Worm (Caenorhabditis elegans): ENCODE measurements around the gene F54D12.7.

Gene F54D12.7

DNA sequence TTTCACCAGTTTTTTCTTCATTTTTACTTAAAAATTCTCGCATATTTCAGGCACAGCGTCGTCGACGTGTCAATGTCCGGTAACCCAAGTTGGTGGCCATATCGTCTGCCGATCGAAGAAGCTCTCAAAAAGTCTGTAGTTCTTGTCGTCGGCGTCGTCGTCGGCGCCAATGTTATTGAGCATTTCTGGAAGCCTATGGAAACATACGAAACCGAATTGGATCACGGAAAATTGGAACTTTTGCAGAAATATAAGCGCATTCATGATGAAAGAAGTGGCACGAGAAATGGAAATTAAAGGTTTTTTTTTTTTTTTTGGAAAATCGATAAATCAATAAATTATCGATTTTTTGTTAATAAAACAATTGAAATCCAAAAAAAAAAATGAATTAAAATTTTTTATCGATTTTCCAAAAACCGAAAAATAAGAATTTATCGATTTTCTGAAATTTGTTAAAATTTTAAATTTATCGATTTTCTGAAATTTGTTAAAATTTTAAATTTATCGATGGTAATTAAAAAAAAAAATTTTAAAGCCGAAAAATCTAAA lies 27.3 kb upstream of the F54D12.7 start, which contains the start of gene alkb-1:
alkb-1 (plus strand) TSS at position 51 of the 549 bp plus-strand sequence.
- TF ChIP-seq mec-3 (tag; optimal IDR thresholded peaks at IDR 0.05; ENCODE audit: borderline replicate concordance) (no peak), ceh-2 (tag; optimal IDR thresholded peaks at IDR 0.05) (no peak), ttx-3 (tag; optimal IDR thresholded peaks at IDR 0.05) (no peak), K09A11.1 (tag; optimal IDR thresholded peaks at IDR 0.05; ENCODE audit: insufficient read depth) (no peak), ceh-24 (tag; optimal IDR thresholded peaks at IDR 0.05) (no peak), sox-4 (tag; optimal IDR thresholded peaks at IDR 0.05) (no peak), dve-1 (tag; optimal IDR thresholded peaks at IDR 0.05) (no peak), dmd-4 (tag; optimal IDR thresholded peaks at IDR 0.05; ENCODE audit: borderline replicate concordance) (no peak), F13H6.1 (tag; optimal IDR thresholded peaks at IDR 0.05) (no peak)

DNA sequence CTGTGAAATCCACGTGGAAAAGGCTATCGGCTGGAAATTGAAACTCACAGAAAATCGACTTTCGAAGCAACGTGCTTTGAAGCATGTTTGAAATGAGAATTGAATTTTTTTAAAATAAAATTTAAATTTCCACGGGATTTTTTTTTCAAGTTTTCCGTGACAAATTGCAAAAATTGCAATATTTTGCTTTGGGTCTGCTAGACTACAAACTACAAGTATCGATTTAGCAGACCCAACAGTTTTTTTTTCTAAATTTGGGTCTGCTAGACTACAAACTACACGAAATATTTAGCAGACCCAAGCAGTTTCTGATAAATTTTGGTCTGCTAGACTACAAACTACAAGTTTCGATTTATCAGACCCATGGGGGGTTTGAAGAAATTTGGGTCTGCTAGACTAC lies 26.2 kb upstream of the F54D12.7 start, which contains the start of gene Y51H7C.9:
Y51H7C.9 (minus strand) TSS at position 101 of the 400 bp plus-strand sequence.
- TF ChIP-seq gmeb-2 (tag; optimal IDR thresholded peaks at IDR 0.05) (no peak), ceh-24 (tag; optimal IDR thresholded peaks at IDR 0.05) (no peak), madf-2 (tag; optimal IDR thresholded peaks at IDR 0.05) (no peak), tbx-7 (tag; optimal IDR thresholded peaks at IDR 0.05) (no peak), odd-2 (tag; optimal IDR thresholded peaks at IDR 0.05) (no peak), ttx-3 (tag; optimal IDR thresholded peaks at IDR 0.05) (no peak), fkh-10 (GFP tag; optimal IDR thresholded peaks at IDR 0.05) (no peak), hlh-8 (tag; optimal IDR thresholded peaks at IDR 0.05) (no peak), ceh-31 (tag; optimal IDR thresholded peaks at IDR 0.05) (no peak), ets-4 (tag; optimal IDR thresholded peaks at IDR 0.05) (no peak), lin-11 (tag; optimal IDR thresholded peaks at IDR 0.05) (no peak), ztf-16 (tag; optimal IDR thresholded peaks at IDR 0.05) (no peak), ref-2 (tag; optimal IDR thresholded peaks at IDR 0.05) (no peak), ama-1 (optimal IDR thresholded peaks at IDR 0.05) (no peak), T23F11.4 (GFP tag; optimal IDR thresholded peaks at IDR 0.05) (no peak), lim-6 (tag; optimal IDR thresholded peaks at IDR 0.05) (no peak)

DNA sequence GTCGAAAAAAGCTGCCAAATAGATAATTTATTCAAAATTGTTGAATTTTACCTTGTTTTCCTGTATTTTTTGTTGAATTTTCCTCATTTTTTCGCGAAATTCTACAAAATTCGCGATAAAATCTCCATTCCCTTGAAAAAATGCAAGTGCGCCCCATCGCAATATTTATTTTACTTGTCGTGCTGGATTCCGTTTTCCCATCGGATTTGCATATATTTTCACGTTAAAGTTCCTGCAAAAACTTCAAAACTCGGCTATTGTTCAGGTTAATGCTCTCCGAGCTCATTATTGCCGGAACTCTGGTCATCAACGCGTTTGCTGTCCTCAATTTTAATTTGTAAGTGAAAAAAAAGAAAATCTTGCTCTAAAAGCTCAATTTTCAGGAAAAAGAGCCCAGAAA lies 17.9 kb upstream of the F54D12.7 start, which contains the start of the genes Y51H7C.41 and cogc-4:
Y51H7C.41 (plus strand) TSS at position 266 of the 400 bp plus-strand sequence.
cogc-4 (plus strand) TSS at position 386 of the 400 bp plus-strand sequence.
- no peak for TF ChIP-seq ceh-19 (GFP tag; optimal IDR thresholded peaks at IDR 0.05)
- no peak for TF ChIP-seq ceh-14 (tag; optimal IDR thresholded peaks at IDR 0.05)
- no peak for TF ChIP-seq nhr-232 (tag; optimal IDR thresholded peaks at IDR 0.05)
- no peak for TF ChIP-seq ceh-6 (GFP tag; optimal IDR thresholded peaks at IDR 0.05)
- TF ChIP-seq ceh-45 (GFP tag; IDR thresholded peaks at IDR 0.05), result no peak
- no peak for TF ChIP-seq tbx-7 (tag; optimal IDR thresholded peaks at IDR 0.05)
- TF ChIP-seq ceh-31 (tag; optimal IDR thresholded peaks at IDR 0.05), result no peak
- no peak for TF ChIP-seq sox-2 (GFP tag; IDR thresholded peaks at IDR 0.05)
- TF ChIP-seq ceh-22 (tag; optimal IDR thresholded peaks at IDR 0.05), result no peak
- no peak for TF ChIP-seq fax-1 (tag; optimal IDR thresholded peaks at IDR 0.05)
- TF ChIP-seq hlh-15 (tag; optimal IDR thresholded peaks at IDR 0.05), result no peak
- no peak for TF ChIP-seq K02D7.2 (tag; optimal IDR thresholded peaks at IDR 0.05)
- TF ChIP-seq nhr-11 (tag; optimal IDR thresholded peaks at IDR 0.05), result no peak
- no peak for TF ChIP-seq npax-4 (tag; optimal IDR thresholded peaks at IDR 0.05)
- TF ChIP-seq hlh-8 (tag; optimal IDR thresholded peaks at IDR 0.05), result no peak
- no peak for TF ChIP-seq ceh-9 (tag; optimal IDR thresholded peaks at IDR 0.05)
- no peak for TF ChIP-seq C08G9.2 (tag; optimal IDR thresholded peaks at IDR 0.05)
- TF ChIP-seq hlh-13 (GFP tag; optimal IDR thresholded peaks at IDR 0.05), result no peak
- no peak for TF ChIP-seq rnt-1 (tag; optimal IDR thresholded peaks at IDR 0.05)

Data from whole organism, late embryonic.